Worm (Caenorhabditis elegans): ENCODE data around the gene dhs-22.

The dhs-22 gene

DNA sequence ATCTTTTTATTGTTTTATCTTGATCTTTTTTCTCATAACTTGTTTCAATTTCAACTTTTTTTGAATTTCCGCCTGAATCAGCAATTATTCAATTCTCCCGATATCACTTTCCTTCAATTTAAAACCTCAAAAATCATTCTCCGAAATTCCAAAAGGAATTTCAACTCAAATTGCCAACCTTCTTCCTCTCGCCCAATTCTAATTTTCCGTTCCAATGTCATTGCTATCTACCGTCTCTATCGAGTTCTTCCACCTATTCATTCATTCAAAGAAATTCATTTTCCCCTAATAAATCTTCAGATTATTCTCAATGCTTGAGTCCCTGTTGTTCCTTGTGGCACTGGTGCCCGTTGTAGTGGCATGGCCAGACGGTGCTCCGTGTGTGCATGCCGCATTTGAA lies 19.6 kb upstream of the dhs-22 start, which contains the start of gene F23B12.4:
TSS of gene F23B12.4 (plus strand) at position 301 of the 400 bp plus-strand sequence.
- TF ChIP-seq him-1 (tag; optimal IDR thresholded peaks at IDR 0.05) (no peak), dao-5 (tag; optimal IDR thresholded peaks at IDR 0.05) (no peak), W03F9.2 (tag; optimal IDR thresholded peaks at IDR 0.05) (no peak)

DNA sequence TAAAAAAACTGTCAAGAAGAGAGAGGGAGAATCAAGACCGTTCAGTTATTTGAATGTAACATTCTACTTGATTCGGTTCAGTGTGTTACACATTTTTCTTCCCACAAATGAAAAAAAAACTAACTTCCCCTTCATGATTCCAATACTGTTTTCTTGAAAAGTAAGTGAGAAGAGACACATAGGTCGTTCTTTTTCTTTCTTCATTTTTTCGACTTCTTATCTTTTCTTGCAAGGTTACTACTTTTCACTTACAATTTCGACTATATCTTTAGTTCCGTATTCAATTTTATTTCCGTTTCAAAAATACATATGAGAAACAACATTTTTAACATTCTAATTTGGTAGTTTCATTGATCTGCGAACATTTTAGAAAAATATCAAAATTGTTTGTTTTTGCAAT lies 18.0 kb upstream of the dhs-22 start:
- TF ChIP-seq W03F9.2 (tag; optimal IDR thresholded peaks at IDR 0.05) (no peak), dao-5 (tag; optimal IDR thresholded peaks at IDR 0.05) (no peak), him-1 (tag; optimal IDR thresholded peaks at IDR 0.05) (no peak)

DNA sequence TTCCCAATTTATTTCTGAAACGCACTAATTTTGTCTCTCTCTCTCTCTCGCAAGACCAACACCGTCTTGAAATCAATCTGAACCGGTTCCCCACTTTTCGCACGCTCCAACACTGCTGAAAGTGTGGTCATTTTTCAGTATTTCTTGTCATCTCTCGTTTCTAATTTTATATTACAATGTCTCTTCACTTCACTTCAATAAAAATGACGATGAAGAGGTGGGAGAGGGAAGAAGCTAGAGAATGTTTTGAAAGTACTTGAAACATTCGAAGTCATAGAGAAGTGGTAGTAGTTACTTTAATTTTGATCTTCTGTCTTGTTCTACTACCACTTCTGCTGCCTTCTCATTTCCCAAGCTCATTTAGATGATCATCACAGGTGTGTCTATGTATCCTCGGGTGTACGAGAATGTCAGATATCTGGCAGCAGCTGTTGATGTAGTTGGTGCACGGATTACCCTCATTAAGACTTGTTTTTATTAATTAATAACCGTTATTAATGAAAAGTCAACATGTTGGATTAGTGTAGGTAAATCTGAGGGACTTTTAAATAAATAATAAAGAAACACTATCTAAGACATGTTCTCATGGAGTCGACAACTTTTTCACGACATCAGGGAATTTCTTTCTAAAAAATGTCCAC lies 17.0 kb upstream of the dhs-22 start:
- TF ChIP-seq dao-5 (tag; optimal IDR thresholded peaks at IDR 0.05) (no peak), W03F9.2 (tag; optimal IDR thresholded peaks at IDR 0.05) (no peak), him-1 (tag; optimal IDR thresholded peaks at IDR 0.05) (no peak)

- TF ChIP-seq him-1 (tag; optimal IDR thresholded peaks at IDR 0.05) (no peak), dao-5 (tag; optimal IDR thresholded peaks at IDR 0.05) (no peak), W03F9.2 (tag; optimal IDR thresholded peaks at IDR 0.05) (no peak)
Observed at ce11 chrV:14437355-14437754, 16.1 kb upstream of the dhs-22 start.

DNA sequence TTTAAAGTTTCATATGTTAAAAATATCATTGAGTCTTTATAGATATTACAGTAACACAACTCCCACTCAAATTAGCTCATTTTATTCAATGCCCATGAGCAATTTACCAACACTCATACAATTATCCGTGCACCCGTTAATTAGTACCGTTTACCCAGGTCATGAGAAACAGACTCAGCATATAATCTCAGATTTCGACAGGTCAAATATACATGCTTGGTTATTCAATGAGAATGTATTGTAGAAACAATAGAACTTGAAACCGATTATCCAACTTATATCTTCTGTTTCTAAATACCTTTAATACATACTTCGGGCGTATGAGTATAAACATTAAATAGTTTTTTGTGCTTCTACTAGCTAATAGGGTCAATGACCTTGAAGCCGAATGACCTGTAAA lies 15.0 kb upstream of the dhs-22 start:
- no peak for TF ChIP-seq him-1 (tag; optimal IDR thresholded peaks at IDR 0.05)
- no peak for TF ChIP-seq W03F9.2 (tag; optimal IDR thresholded peaks at IDR 0.05)
- no peak for TF ChIP-seq dao-5 (tag; optimal IDR thresholded peaks at IDR 0.05)

DNA sequence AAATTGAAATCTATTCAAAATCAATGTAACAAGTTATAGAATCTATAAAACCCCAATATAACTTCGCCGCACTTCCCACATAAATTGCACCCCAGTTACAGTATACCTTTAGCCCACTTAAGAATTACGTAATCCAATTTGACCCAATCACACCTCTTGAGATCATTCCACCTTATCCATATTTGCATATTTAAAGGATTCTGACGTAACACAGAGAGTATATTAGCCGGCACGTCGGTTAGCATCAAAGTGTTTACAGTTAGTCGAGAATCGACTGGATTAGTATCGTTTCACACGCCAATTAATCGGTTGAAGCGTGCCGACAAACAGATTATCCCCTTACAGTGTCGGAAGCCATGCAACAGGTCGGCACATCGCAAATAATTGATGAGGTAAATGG lies 12.3 kb upstream of the dhs-22 start:
- no peak for TF ChIP-seq dao-5 (tag; optimal IDR thresholded peaks at IDR 0.05)
- TF ChIP-seq him-1 (tag; optimal IDR thresholded peaks at IDR 0.05) = no peak
- no peak for TF ChIP-seq W03F9.2 (tag; optimal IDR thresholded peaks at IDR 0.05)

- TF ChIP-seq W03F9.2 (tag; optimal IDR thresholded peaks at IDR 0.05) (no peak), dao-5 (tag; optimal IDR thresholded peaks at IDR 0.05) (no peak), him-1 (tag; optimal IDR thresholded peaks at IDR 0.05) (no peak)
Observed at ce11 chrV:14432259-14432658, 11.0 kb upstream of the dhs-22 start, which contains the start of gene egl-1. egl-1 (minus strand) TSS chrV:14432359.

DNA sequence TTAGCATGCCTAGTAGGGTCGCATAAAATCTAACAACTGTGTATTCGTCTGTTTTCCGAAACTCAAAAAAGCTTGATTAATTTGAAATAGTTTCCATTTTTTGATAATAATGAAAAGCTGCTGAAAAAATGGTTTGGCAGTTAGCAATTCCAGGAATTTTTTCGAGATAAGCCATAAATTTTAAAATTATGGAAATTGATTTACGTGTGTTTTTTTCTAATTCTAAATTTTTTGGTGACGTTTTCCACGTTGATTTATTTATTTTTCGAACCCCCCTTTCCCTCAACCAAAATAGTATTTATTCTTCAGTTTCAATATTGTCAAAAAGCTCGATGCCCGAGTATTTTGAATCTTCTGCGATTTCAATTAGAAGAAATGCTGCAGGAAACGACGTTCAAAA lies 7.6 kb upstream of the dhs-22 start, which contains the start of gene F23B12.1:
TSS of gene F23B12.1 (plus strand) at position 301 of the 400 bp plus-strand sequence.
- no peak for TF ChIP-seq him-1 (tag; optimal IDR thresholded peaks at IDR 0.05)
- no peak for TF ChIP-seq W03F9.2 (tag; optimal IDR thresholded peaks at IDR 0.05)
- no peak for TF ChIP-seq dao-5 (tag; optimal IDR thresholded peaks at IDR 0.05)

ce11 chrV:14427069-14427825 lies 6.0 kb upstream of the dhs-22 start:
- TF ChIP-seq W03F9.2 (tag; optimal IDR thresholded peaks at IDR 0.05) = no peak
- no peak for TF ChIP-seq him-1 (tag; optimal IDR thresholded peaks at IDR 0.05)
- no peak for TF ChIP-seq dao-5 (tag; optimal IDR thresholded peaks at IDR 0.05)

DNA sequence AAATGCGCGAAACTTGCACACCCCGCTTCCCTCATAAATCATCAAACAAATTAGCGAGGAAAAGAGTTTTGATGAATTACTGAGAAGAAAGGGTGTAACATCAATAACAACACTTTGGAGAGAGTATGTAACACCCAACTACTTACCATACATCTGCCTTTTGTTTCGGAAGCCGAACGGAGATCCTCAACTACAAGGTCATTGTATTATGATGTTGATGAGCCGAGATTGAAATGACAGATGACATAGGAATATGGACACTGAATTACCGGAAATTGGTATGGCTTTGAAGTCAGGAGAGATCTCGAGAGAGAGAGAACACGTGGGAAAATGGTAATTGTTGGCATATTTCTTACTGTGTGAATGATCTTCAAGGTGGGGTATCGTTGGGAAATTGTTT lies 4.8 kb upstream of the dhs-22 start:
- TF ChIP-seq him-1 (tag; optimal IDR thresholded peaks at IDR 0.05) (no peak), W03F9.2 (tag; optimal IDR thresholded peaks at IDR 0.05) (no peak), dao-5 (tag; optimal IDR thresholded peaks at IDR 0.05) (no peak)

ce11 chrV:14424958-14425492 lies 3.8 kb upstream of the dhs-22 start, which contains the start of gene rrsr-1:
rrsr-1 (minus strand) TSS chrV:14425008.
- TF ChIP-seq W03F9.2 (tag; optimal IDR thresholded peaks at IDR 0.05) = no peak
- TF ChIP-seq him-1 (tag; optimal IDR thresholded peaks at IDR 0.05) = no peak
- TF ChIP-seq dao-5 (tag; optimal IDR thresholded peaks at IDR 0.05) = no peak

DNA sequence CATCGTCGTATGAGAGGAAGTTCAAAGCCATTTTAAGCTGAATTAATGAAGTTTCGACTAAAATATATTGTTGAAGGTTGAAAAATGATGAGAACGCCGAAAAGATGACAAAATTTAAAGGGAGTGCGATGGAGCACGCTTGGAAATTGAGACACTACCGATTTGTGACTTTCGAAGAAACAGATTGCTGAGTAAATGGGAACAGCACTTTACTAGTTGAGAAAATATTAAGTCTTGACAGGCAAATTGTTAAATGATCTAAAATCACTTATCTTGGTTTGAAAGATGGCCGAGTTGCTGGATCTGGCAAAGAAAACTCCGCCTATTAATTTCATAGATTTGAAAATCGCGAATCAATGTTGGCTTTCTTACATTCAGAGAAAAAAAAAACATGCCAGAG lies 2.0 kb upstream of the dhs-22 start, which contains the start of gene rpoa-12:
TSS of gene rpoa-12 (minus strand) at position 37 of the 400 bp plus-strand sequence.
- TF ChIP-seq dao-5 (tag; optimal IDR thresholded peaks at IDR 0.05) (no peak), him-1 (tag; optimal IDR thresholded peaks at IDR 0.05) (no peak), W03F9.2 (tag; optimal IDR thresholded peaks at IDR 0.05) (no peak)

- TF ChIP-seq W03F9.2 (tag; optimal IDR thresholded peaks at IDR 0.05) (no peak), dao-5 (tag; optimal IDR thresholded peaks at IDR 0.05) (no peak), him-1 (tag; optimal IDR thresholded peaks at IDR 0.05) (no peak)
Observed at ce11 chrV:14422317-14422716, 1.1 kb upstream of the dhs-22 start, which contains the start of gene pas-1. pas-1 (minus strand) TSS chrV:14422618.

- TF ChIP-seq him-1 (tag; optimal IDR thresholded peaks at IDR 0.05) = no peak
- TF ChIP-seq dao-5 (tag; optimal IDR thresholded peaks at IDR 0.05) = no peak
- no peak for TF ChIP-seq W03F9.2 (tag; optimal IDR thresholded peaks at IDR 0.05)
Observed at ce11 chrV:14419855-14420254, 1.4 kb downstream of the dhs-22 start.

Data from whole organism, L4/young adult.